Fruit fly (Drosophila melanogaster) whole organism, embryonic: ENCODE results near the gene CG34435.

ENCODE experiments used
- Abd-B ChIP-seq: fragments of 200-800 bp; sonication (Bioruptor generic); optimal IDR thresholded peaks from 2 replicates; lab custom pipeline; 2018; ENCODE audit warnings: missing biosample characterization, mild to moderate bottlenecking, missing genetic modification characterization, moderate library complexity
- Adf1 ChIP-seq: fragments of 200-800 bp; sonication (Bioruptor generic); IDR thresholded peaks from 2 replicates; pipeline ENCODE4 v1.3.6; 2022; ENCODE audit warnings: missing biosample characterization, missing genetic modification characterization
- Bgb ChIP-seq: fragments of 200-800 bp; sonication (Bioruptor generic); IDR thresholded peaks from 2 replicates; pipeline ENCODE4 v1.3.6; 2022; ENCODE audit warnings: missing biosample characterization, missing genetic modification characterization; ENCODE audit not compliant: partially characterized antibody
- CG10462 ChIP-seq: fragments of 200-800 bp; sonication (Bioruptor generic); optimal IDR thresholded peaks from 2 replicates; lab custom pipeline; 2016; ENCODE audit warnings: missing biosample characterization, missing genetic modification characterization
- CG13123 ChIP-seq: fragments of 200-800 bp; sonication (Bioruptor generic); optimal IDR thresholded peaks from 2 replicates; lab custom pipeline; 2016; ENCODE audit warnings: missing biosample characterization, missing genetic modification characterization
- CG14014 ChIP-seq: fragments of 200-800 bp; sonication (Bioruptor generic); IDR thresholded peaks from 2 replicates; pipeline ENCODE4 v1.3.6; 2022; ENCODE audit warnings: missing biosample characterization, missing genetic modification characterization
- CG15479 ChIP-seq: fragments of 200-800 bp; sonication (Bioruptor generic); optimal IDR thresholded peaks from 3 replicates; lab custom pipeline; 2019; ENCODE audit warnings: missing biosample characterization, mild to moderate bottlenecking, missing genetic modification characterization, moderate library complexity
- CG17385 ChIP-seq: fragments of 200-800 bp; sonication (Bioruptor generic); optimal IDR thresholded peaks from 3 replicates; lab custom pipeline; 2018; ENCODE audit warnings: missing biosample characterization, mild to moderate bottlenecking, missing genetic modification characterization
- CG31365 ChIP-seq: fragments of 200-800 bp; sonication (Bioruptor generic); optimal IDR thresholded peaks from 2 replicates; lab custom pipeline; 2018; ENCODE audit warnings: missing biosample characterization, mild to moderate bottlenecking, missing genetic modification characterization
- CG32767 ChIP-seq: fragments of 200-800 bp; sonication (Bioruptor generic); IDR thresholded peaks from 2 replicates; pipeline ENCODE4 v1.3.6; 2022; ENCODE audit warnings: missing biosample characterization, missing genetic modification characterization
- CG3281 ChIP-seq: fragments of 200-800 bp; sonication (Bioruptor generic); optimal IDR thresholded peaks from 3 replicates; lab custom pipeline; 2017; ENCODE audit warnings: missing biosample characterization, mild to moderate bottlenecking, missing genetic modification characterization
- CG34422 ChIP-seq: fragments of 200-800 bp; sonication (Bioruptor generic); IDR thresholded peaks from 3 replicates; pipeline ENCODE4 v1.3.6; 2022; ENCODE audit warnings: missing biosample characterization, missing genetic modification characterization
- CG6683 ChIP-seq: fragments of 200-800 bp; sonication (Bioruptor generic); optimal IDR thresholded peaks from 2 replicates; lab custom pipeline; 2017; ENCODE audit warnings: missing biosample characterization, mild to moderate bottlenecking, missing genetic modification characterization, missing genetic modification reagents
- CG8388 ChIP-seq: fragments of 200-800 bp; sonication (Bioruptor generic); optimal IDR thresholded peaks from 2 replicates; lab custom pipeline; 2019; ENCODE audit warnings: missing biosample characterization, mild to moderate bottlenecking, missing genetic modification characterization, moderate library complexity
- CTCF ChIP-seq: fragments of 200-800 bp; sonication (Bioruptor generic); optimal IDR thresholded peaks from 2 replicates; lab custom pipeline; 2017; ENCODE audit warnings: missing biosample characterization, mild to moderate bottlenecking, missing genetic modification characterization, moderate library complexity
- Deaf1 ChIP-seq: fragments of 200-800 bp; optimal IDR thresholded peaks from 3 replicates; lab custom pipeline; 2019; ENCODE audit warnings: missing biosample characterization, mild to moderate bottlenecking, missing genetic modification characterization, moderate library complexity
- Dek ChIP-seq: fragments of 200-800 bp; sonication (Bioruptor generic); optimal IDR thresholded peaks from 3 replicates; lab custom pipeline; 2019; ENCODE audit warnings: missing biosample characterization, mild to moderate bottlenecking, missing genetic modification characterization, moderate library complexity
- Eip74EF ChIP-seq, 2 experiments: fragments of 200-800 bp in 1 of 2; fragments of >200 bp in 1 of 2; sonication (Bioruptor generic) in 1 of 2; optimal IDR thresholded peaks; 2 replicates each; lab custom pipeline; 2017 to 2019; ENCODE audit warnings: missing biosample characterization in 2 of 2, missing genetic modification characterization in 2 of 2, mild to moderate bottlenecking in 1 of 2, moderate library complexity in 1 of 2
- Ets97D ChIP-seq: fragments of 200-800 bp; sonication (Bioruptor generic); optimal IDR thresholded peaks from 3 replicates; lab custom pipeline; 2016; ENCODE audit warnings: missing biosample characterization, missing genetic modification characterization
- GATAe ChIP-seq: fragments of 200-800 bp; sonication (Bioruptor generic); conservative IDR thresholded peaks from 2 replicates; pipeline ENCODE4 v1.3.6; 2022; ENCODE audit warnings: missing biosample characterization, missing genetic modification characterization
- Gsc ChIP-seq: fragments of 200-800 bp; sonication (Bioruptor generic); IDR thresholded peaks from 2 replicates; pipeline ENCODE4 v1.3.6; 2022; ENCODE audit warnings: missing biosample characterization, missing genetic modification characterization
- H2.0 ChIP-seq: fragments of 200-800 bp; sonication (Bioruptor generic); IDR thresholded peaks from 2 replicates; pipeline ENCODE4 v1.3.6; 2022; ENCODE audit warnings: missing biosample characterization, missing genetic modification characterization
- Hmr ChIP-seq: fragments of 200-800 bp; sonication (Bioruptor generic); optimal IDR thresholded peaks from 3 replicates; lab custom pipeline; 2017; ENCODE audit warnings: mild to moderate bottlenecking, missing biosample characterization, missing genetic modification reagents, missing genetic modification characterization
- Hr51 ChIP-seq, 2 experiments: fragments of 200-800 bp; sonication (Bioruptor generic); optimal IDR thresholded peaks; 2 replicates in 1 of 2; 3 replicates in 1 of 2; lab custom pipeline; 2016 to 2018; ENCODE audit warnings: missing biosample characterization in 2 of 2, missing genetic modification characterization in 2 of 2, mild to moderate bottlenecking in 1 of 2, moderate library complexity in 1 of 2
- Hsf ChIP-seq: fragments of 200-800 bp; sonication (Bioruptor generic); optimal IDR thresholded peaks from 3 replicates; lab custom pipeline; 2016; ENCODE audit warnings: missing biosample characterization, missing genetic modification characterization
- Myb ChIP-seq: fragments of 200-800 bp; sonication (Bioruptor generic); optimal IDR thresholded peaks from 2 replicates; lab custom pipeline; 2016; ENCODE audit warnings: missing biosample characterization, missing genetic modification characterization
- NK7.1 ChIP-seq: fragments of 200-800 bp; sonication (Bioruptor generic); optimal IDR thresholded peaks from 3 replicates; lab custom pipeline; 2016; ENCODE audit warnings: missing biosample characterization, missing genetic modification characterization
- Neu2 ChIP-seq: fragments of 200-800 bp; sonication (Bioruptor generic); optimal IDR thresholded peaks from 3 replicates; lab custom pipeline; 2016; ENCODE audit warnings: missing biosample characterization, missing genetic modification characterization, borderline replicate concordance
- Six4 ChIP-seq: fragments of 200-800 bp; sonication (Bioruptor generic); optimal IDR thresholded peaks from 2 replicates; lab custom pipeline; 2016; ENCODE audit warnings: missing biosample characterization, missing genetic modification characterization
- Sox100B ChIP-seq: fragments of 200-800 bp; sonication (Bioruptor generic); optimal IDR thresholded peaks from 3 replicates; lab custom pipeline; 2018; ENCODE audit warnings: missing biosample characterization, mild to moderate bottlenecking, missing genetic modification characterization
- Spps ChIP-seq: fragments of 200-800 bp; sonication (Bioruptor generic); optimal IDR thresholded peaks from 2 replicates; lab custom pipeline; 2018; ENCODE audit warnings: missing biosample characterization, mild to moderate bottlenecking, missing genetic modification characterization
- ap ChIP-seq: fragments of 200-800 bp; sonication (Bioruptor generic); IDR thresholded peaks from 2 replicates; pipeline ENCODE4 v1.3.6; 2022; ENCODE audit warnings: missing biosample characterization, missing genetic modification characterization
- chinmo ChIP-seq: fragments of 200-800 bp; sonication (Bioruptor generic); IDR thresholded peaks from 4 replicates; pipeline ENCODE4 v1.3.6; 2022; ENCODE audit warnings: missing biosample characterization, missing genetic modification characterization; ENCODE audit not compliant: partially characterized antibody
- ci ChIP-seq: fragments of 200-800 bp; sonication (Bioruptor generic); IDR thresholded peaks from 3 replicates; pipeline ENCODE4 v1.3.6; 2022; ENCODE audit warnings: missing biosample characterization, missing genetic modification characterization
- corto ChIP-seq: fragments of 200-800 bp; sonication (Bioruptor generic); optimal IDR thresholded peaks from 2 replicates; lab custom pipeline; 2016; ENCODE audit warnings: missing biosample characterization, mild to moderate bottlenecking, missing genetic modification characterization, moderate library complexity
- dan ChIP-seq: fragments of 200-800 bp; sonication (Bioruptor generic); IDR thresholded peaks from 2 replicates; pipeline ENCODE4 v1.3.6; 2022; ENCODE audit warnings: missing biosample characterization, missing genetic modification characterization
- dati ChIP-seq: fragments of 200-800 bp; sonication (Bioruptor generic); IDR thresholded peaks from 2 replicates; pipeline ENCODE4 v1.3.6; 2022; ENCODE audit warnings: missing biosample characterization, missing genetic modification characterization
- eve ChIP-seq, 2 experiments: fragments of >200 bp; optimal IDR thresholded peaks; 2 replicates each; lab custom pipeline; 2017; ENCODE audit warnings: missing biosample characterization in 2 of 2, missing genetic modification characterization in 2 of 2
- ewg ChIP-seq: fragments of 200-800 bp; sonication (Bioruptor generic); optimal IDR thresholded peaks from 3 replicates; lab custom pipeline; 2017; ENCODE audit warnings: mild to moderate bottlenecking, missing biosample characterization, missing genetic modification reagents, missing genetic modification characterization
- exex ChIP-seq: fragments of 200-800 bp; sonication (Bioruptor generic); optimal IDR thresholded peaks from 4 replicates; lab custom pipeline; 2018; ENCODE audit warnings: missing biosample characterization, mild to moderate bottlenecking, missing genetic modification characterization, moderate library complexity
- grn ChIP-seq: fragments of 200-800 bp; sonication (Bioruptor generic); optimal IDR thresholded peaks from 3 replicates; lab custom pipeline; 2017; ENCODE audit warnings: missing biosample characterization, missing genetic modification characterization
- lov ChIP-seq, 2 experiments: fragments of 200-800 bp in 1 of 2; fragments of >200 bp in 1 of 2; sonication (Bioruptor generic) in 1 of 2; IDR thresholded peaks in 1 of 2; optimal IDR thresholded peaks in 1 of 2; 2 replicates in 1 of 2; 3 replicates in 1 of 2; pipeline versions ENCODE4 v1.3.6 to Lab custom; 2017 to 2022; ENCODE audit warnings: missing biosample characterization in 1 of 2, missing genetic modification characterization in 1 of 2
- oc ChIP-seq: fragments of 200-800 bp; sonication (Bioruptor generic); optimal IDR thresholded peaks from 2 replicates; lab custom pipeline; 2018; ENCODE audit warnings: missing biosample characterization, mild to moderate bottlenecking, missing genetic modification characterization, moderate library complexity
- otp ChIP-seq: fragments of 200-800 bp; sonication (Bioruptor generic); IDR thresholded peaks from 3 replicates; pipeline ENCODE4, ENCODE4 v1.3.6; 2022; ENCODE audit warnings: missing biosample characterization, missing genetic modification characterization
- pfk ChIP-seq: fragments of 200-800 bp; sonication (Bioruptor generic); optimal IDR thresholded peaks from 2 replicates; lab custom pipeline; 2018; ENCODE audit warnings: missing biosample characterization, mild to moderate bottlenecking, missing genetic modification characterization, moderate library complexity
- rib ChIP-seq: fragments of 200-800 bp; sonication (Bioruptor generic); IDR thresholded peaks from 2 replicates; pipeline ENCODE4 v1.3.6; 2022; ENCODE audit warnings: missing biosample characterization, missing genetic modification characterization
- sd ChIP-seq: fragments of 200-800 bp; sonication (Bioruptor generic); optimal IDR thresholded peaks from 3 replicates; lab custom pipeline; 2018; ENCODE audit warnings: missing biosample characterization, mild to moderate bottlenecking, missing genetic modification characterization, moderate library complexity
- sens ChIP-seq: fragments of 200-800 bp; sonication (Bioruptor generic); peaks from one replicate; lab custom pipeline; 2016; ENCODE audit warnings: missing biosample characterization, missing genetic modification characterization
- seq ChIP-seq: fragments of 200-800 bp; sonication (Bioruptor generic); IDR thresholded peaks from 2 replicates; pipeline ENCODE4 v1.3.6; 2022; ENCODE audit warnings: missing biosample characterization, missing genetic modification characterization
- slp2 ChIP-seq: fragments of 200-800 bp; sonication (Bioruptor generic); optimal IDR thresholded peaks from 2 replicates; lab custom pipeline; 2016; ENCODE audit warnings: missing biosample characterization, missing genetic modification characterization
- sug ChIP-seq: fragments of 200-800 bp; optimal IDR thresholded peaks from 2 replicates; lab custom pipeline; 2019; ENCODE audit warnings: missing biosample characterization, mild to moderate bottlenecking, missing genetic modification characterization, moderate library complexity

Gene CG34435

dm6 chrX:5662761-5663160, 48.5 kb upstream of the CG34435 start, which contains the start of gene OtopLc (continued):
- no peak for TF ChIP-seq slp2 (GFP tag; lab: Kevin White, UChicago)
- no peak for TF ChIP-seq Gsc (GFP tag; lab: Robert Waterston, UW)
- no peak for TF ChIP-seq CG31365 (tag; lab: Kevin White, UChicago)
- no peak for TF ChIP-seq CG6683 (GFP tag; lab: Kevin White, UChicago)
- TF ChIP-seq Abd-B (GFP tag; lab: Kevin White, UChicago): no peak
- TF ChIP-seq Dek: no peak
- TF ChIP-seq corto (GFP tag; lab: Kevin White, UChicago): no peak
- no peak for TF ChIP-seq Hmr (GFP tag; lab: Kevin White, UChicago)
- no peak for TF ChIP-seq sug (tag; lab: Kevin White, UChicago)
- peak; percentile 6 for TF ChIP-seq sd
- no peak for TF ChIP-seq rib (GFP tag; lab: Robert Waterston, UW)
- TF ChIP-seq CG17385 (GFP tag; lab: Kevin White, UChicago): peak; percentile 43
- TF ChIP-seq CG14014 (GFP tag; lab: Robert Waterston, UW): no peak
- TF ChIP-seq CG34422: no peak

dm6 chrX:5661971-5662370, 47.7 kb upstream of the CG34435 start:
- TF ChIP-seq oc (tag; lab: Kevin White, UChicago) (no peak), Ets97D (GFP tag; lab: Kevin White, UChicago) (no peak), ewg (GFP tag; lab: Kevin White, UChicago) (peak; percentile 51), Neu2 (no peak), Spps (tag; lab: Kevin White, UChicago) (no peak), CG8388 (GFP tag; lab: Kevin White, UChicago) (no peak), ci (GFP tag; lab: Robert Waterston, UW) (no peak), dati (GFP tag; lab: Robert Waterston, UW) (no peak), CTCF (GFP tag; lab: Kevin White, UChicago) (peak; percentile 87), GATAe (GFP tag; lab: Robert Waterston, UW) (no peak), lov (optimal IDR thresholded peaks at IDR 0.05; lab: Kevin White, UChicago) (no peak), lov (GFP tag; IDR thresholded peaks at IDR 0.05; lab: Robert Waterston, UW) (no peak), NK7.1 (no peak), Adf1 (GFP tag; lab: Robert Waterston, UW) (no peak), CG15479 (GFP tag; lab: Kevin White, UChicago) (no peak), ap (no peak), Sox100B (GFP tag; lab: Kevin White, UChicago) (no peak), Deaf1 (tag; lab: Kevin White, UChicago) (no peak), exex (no peak), Bgb (GFP tag; lab: Robert Waterston, UW) (no peak), eve (GFP tag; optimal IDR thresholded peaks at IDR 0.05; lab: Kevin White, UChicago) (no peak), chinmo (GFP tag; lab: Robert Waterston, UW) (no peak), Myb (GFP tag; lab: Kevin White, UChicago) (no peak), grn (GFP tag; lab: Kevin White, UChicago) (no peak), otp (GFP tag; lab: Robert Waterston, UW) (no peak), CG13123 (no peak), CG10462 (no peak), CG34422 (no peak), CG3281 (GFP tag; lab: Kevin White, UChicago) (no peak), Eip74EF (GFP tag; optimal IDR thresholded peaks at IDR 0.05; lab: Kevin White, UChicago) (no peak), pfk (GFP tag; lab: Kevin White, UChicago) (no peak), Six4 (GFP tag; lab: Kevin White, UChicago) (no peak), CG32767 (GFP tag; lab: Robert Waterston, UW) (0 out of 2 replicates have a peak, but pooled peaks have one; percentile 34), seq (GFP tag; lab: Robert Waterston, UW) (no peak), sens (GFP tag; lab: Kevin White, UChicago) (peak; percentile 24), H2.0 (GFP tag; lab: Robert Waterston, UW) (no peak), Hr51 (GFP tag; optimal IDR thresholded peaks at IDR 0.05; lab: Kevin White, UChicago) (peak in 1 of 2 experiments; percentile 50), dan (GFP tag; lab: Robert Waterston, UW) (no peak), Hsf (GFP tag; lab: Kevin White, UChicago) (no peak)
